Worm (Caenorhabditis elegans): ENCODE data around the gene nspb-4.

Gene nspb-4

DNA sequence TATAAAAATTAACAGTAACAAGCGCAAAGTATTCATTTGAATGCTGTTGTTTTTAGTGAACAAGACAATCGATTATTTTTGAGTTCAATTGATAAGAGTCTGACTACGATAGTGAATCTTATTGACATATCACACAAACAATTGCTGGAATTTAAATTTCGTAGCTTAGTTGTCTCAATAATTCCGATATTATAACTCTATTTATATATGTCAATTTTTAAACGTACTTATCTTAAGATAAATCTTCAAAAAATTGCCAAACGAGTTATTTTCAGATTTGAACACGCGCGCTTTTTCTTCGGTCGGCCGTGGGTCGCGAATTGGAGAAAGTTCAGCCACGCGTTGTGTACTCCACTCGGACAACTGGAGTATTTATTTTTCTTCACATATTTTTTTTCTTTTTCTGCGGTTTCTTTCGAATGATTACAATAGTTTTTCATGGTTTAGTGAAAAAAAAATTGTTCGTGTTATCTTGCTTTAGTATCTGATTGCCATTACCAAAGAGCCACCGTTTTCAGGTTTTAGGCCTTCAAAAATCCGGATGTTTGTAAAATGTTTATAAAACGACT is 33.8 kb downstream of the nspb-4 start, which contains the start of the genes cest-5.1 and C01B10.9:
Gene cest-5.1, minus strand, starts transcription at position 51 of the 569 bp plus-strand sequence.
Gene C01B10.9, plus strand, starts transcription at position 519 of the 569 bp plus-strand sequence.
- TF ChIP-seq efl-1 (GFP tag; optimal IDR thresholded peaks at IDR 0.05) = peak; percentile 72
- no peak for TF ChIP-seq rpc-1 (optimal IDR thresholded peaks at IDR 0.05)
- no peak for TF ChIP-seq rpc-1 (tag; optimal IDR thresholded peaks at IDR 0.05)
- TF ChIP-seq F10E7.11 (tag; optimal IDR thresholded peaks at IDR 0.05) = no peak
- TF ChIP-seq mes-4 (tag; optimal IDR thresholded peaks at IDR 0.05) = no peak
- TF ChIP-seq nhr-120 (GFP tag; IDR thresholded peaks at IDR 0.05) = no peak
- TF ChIP-seq xnd-1 (tag; optimal IDR thresholded peaks at IDR 0.05) = no peak
- TF ChIP-seq chd-7 (tag; optimal IDR thresholded peaks at IDR 0.05) = no peak
- no peak for TF ChIP-seq athp-1 (tag; optimal IDR thresholded peaks at IDR 0.05)
- TF ChIP-seq lag-1 (GFP tag; IDR thresholded peaks at IDR 0.05) = no peak
- TF ChIP-seq egl-44 (GFP tag; IDR thresholded peaks at IDR 0.05) = no peak
- TF ChIP-seq K12H6.12 (tag; optimal IDR thresholded peaks at IDR 0.05) = peak; percentile 48
- no peak for TF ChIP-seq hlh-26 (GFP tag; conservative IDR thresholded peaks at IDR 0.05)
- 0 out of 2 replicates have a peak, but pooled peaks have one; percentile 47 for TF ChIP-seq F39B2.1 (GFP tag; IDR thresholded peaks at IDR 0.05)
- TF ChIP-seq ZK185.1 (tag; optimal IDR thresholded peaks at IDR 0.05; ENCODE audit: poor library complexity, severe bottlenecking) = peak; percentile 83
- peak; percentile 40 for TF ChIP-seq snpc-4 (GFP tag; optimal IDR thresholded peaks at IDR 0.05)
- peak; percentile 50 to 84 (median 73) for TF ChIP-seq snpc-4 (tag; optimal IDR thresholded peaks at IDR 0.05)
- TF ChIP-seq lin-54 (GFP tag; optimal IDR thresholded peaks at IDR 0.05) = peak; percentile 90
- TF ChIP-seq gei-17 (GFP tag; optimal IDR thresholded peaks at IDR 0.05) = no peak
- peak; percentile 18; the same call in 1 of the 2 replicates for TF ChIP-seq Y67H2A.10 (GFP tag; conservative IDR thresholded peaks at IDR 0.05)
- no peak for TF ChIP-seq nfya-1 (tag; optimal IDR thresholded peaks at IDR 0.05; ENCODE audit: borderline replicate concordance, insufficient read depth)
- no peak for TF ChIP-seq ztf-28 (GFP tag; IDR thresholded peaks at IDR 0.05)
- TF ChIP-seq madf-8 (GFP tag; conservative IDR thresholded peaks at IDR 0.05) = no peak
- no peak for TF ChIP-seq ceh-40 (GFP tag; IDR thresholded peaks at IDR 0.05)
- TF ChIP-seq hlh-12 (tag; optimal IDR thresholded peaks at IDR 0.05) = no peak
- no peak for TF ChIP-seq nfyb-1 (GFP tag; IDR thresholded peaks at IDR 0.05)
- TF ChIP-seq nhr-90 (tag; optimal IDR thresholded peaks at IDR 0.05) = no peak
- no peak for TF ChIP-seq attf-5 (GFP tag; optimal IDR thresholded peaks at IDR 0.05)
- TF ChIP-seq rcor-1 (GFP tag; IDR thresholded peaks at IDR 0.05) = 0 out of 2 replicates have a peak, but pooled peaks have one; percentile 44
- TF ChIP-seq F23B12.7 (tag; optimal IDR thresholded peaks at IDR 0.05; ENCODE audit: insufficient read depth) = no peak
- TF ChIP-seq sdz-38 (tag; optimal IDR thresholded peaks at IDR 0.05) = no peak
- TF ChIP-seq ztf-18 (tag; optimal IDR thresholded peaks at IDR 0.05) = no peak
- TF ChIP-seq cebp-2 (GFP tag; IDR thresholded peaks at IDR 0.05) = no peak
- no peak for TF ChIP-seq hsf-1 (GFP tag; IDR thresholded peaks at IDR 0.05)
- TF ChIP-seq dpff-1 (tag; optimal IDR thresholded peaks at IDR 0.05) = no peak
- no peak for TF ChIP-seq Y95B8A.8 (GFP tag; IDR thresholded peaks at IDR 0.05)
- TF ChIP-seq akir-1 (GFP tag; optimal IDR thresholded peaks at IDR 0.05) = no peak
- no peak for TF ChIP-seq mel-28 (tag; optimal IDR thresholded peaks at IDR 0.05; ENCODE audit: borderline replicate concordance)
- no peak for TF ChIP-seq nhr-27 (tag; optimal IDR thresholded peaks at IDR 0.05)
- no peak for TF ChIP-seq F55B11.4 (tag; optimal IDR thresholded peaks at IDR 0.05; ENCODE audit: borderline replicate concordance, insufficient read depth)
- peak; percentile 0 for TF ChIP-seq madf-10 (tag; optimal IDR thresholded peaks at IDR 0.05)
- no peak for TF ChIP-seq madf-6 (GFP tag; IDR thresholded peaks at IDR 0.05)
- no peak for TF ChIP-seq mxl-1 (tag; optimal IDR thresholded peaks at IDR 0.05)
- no peak for TF ChIP-seq Y79H2A.3 (GFP tag; conservative IDR thresholded peaks at IDR 0.05)
- TF ChIP-seq lin-35 (GFP tag; optimal IDR thresholded peaks at IDR 0.05) = peak in 2 of 3 experiments; percentile 18 to 86
- TF ChIP-seq ceh-79 (tag; optimal IDR thresholded peaks at IDR 0.05) = no peak
- TF ChIP-seq egl-18 (GFP tag; IDR thresholded peaks at IDR 0.05) = no peak
- TF ChIP-seq pha-4 (tag; optimal IDR thresholded peaks at IDR 0.05) = no peak
- TF ChIP-seq aptf-2 (GFP tag; conservative IDR thresholded peaks at IDR 0.05) = peak; percentile 49; the same call in 1 of the 2 replicates
